Fruit fly (Drosophila melanogaster): ENCODE data around the gene CG15765.

The CG15765 gene

dm6 chrX:5879543-5879943 is 61.2 kb downstream of the CG15765 start, which contains the start of the genes Usp30 and CG16721 (continued):
- no peak for TF ChIP-seq pros (GFP tag; optimal IDR thresholded peaks at IDR 0.05)
- TF ChIP-seq Doc2 (GFP tag; IDR thresholded peaks at IDR 0.05): no peak
- TF ChIP-seq pita (GFP tag; optimal IDR thresholded peaks at IDR 0.05): no peak
- no peak for TF ChIP-seq eve (GFP tag; optimal IDR thresholded peaks at IDR 0.05)
- no peak for TF ChIP-seq Poxn (GFP tag; IDR thresholded peaks at IDR 0.05)
- TF ChIP-seq sim (GFP tag; IDR thresholded peaks at IDR 0.05): no peak
- TF ChIP-seq sug (tag; optimal IDR thresholded peaks at IDR 0.05): peak; percentile 43
- TF ChIP-seq CG17361 (GFP tag; IDR thresholded peaks at IDR 0.05): peak; percentile 52; the same call in 2 of the 3 replicates
- no peak for TF ChIP-seq CG2199 (GFP tag; IDR thresholded peaks at IDR 0.05)
- peak; percentile 50 for TF ChIP-seq bab2 (GFP tag; optimal IDR thresholded peaks at IDR 0.05)
- peak; percentile 87 for TF ChIP-seq CG34224 (GFP tag; IDR thresholded peaks at IDR 0.05; ENCODE audit: partially characterized antibody)
- TF ChIP-seq CG8944 (GFP tag; optimal IDR thresholded peaks at IDR 0.05): peak; percentile 19
- TF ChIP-seq crol (GFP tag; IDR thresholded peaks at IDR 0.05): no peak
- TF ChIP-seq CG13424 (tag; optimal IDR thresholded peaks at IDR 0.05): no peak
- TF ChIP-seq Scr (GFP tag; IDR thresholded peaks at IDR 0.05; ENCODE audit: partially characterized antibody): peak; percentile 72
- TF ChIP-seq dimm (GFP tag; IDR thresholded peaks at IDR 0.05): no peak
- TF ChIP-seq CG34422 (GFP tag; IDR thresholded peaks at IDR 0.05): no peak
- no peak for TF ChIP-seq CG14050 (GFP tag; IDR thresholded peaks at IDR 0.05)
- TF ChIP-seq pb (GFP tag; optimal IDR thresholded peaks at IDR 0.05): peak; percentile 37
- no peak for TF ChIP-seq CG7745 (tag; optimal IDR thresholded peaks at IDR 0.05)
- TF ChIP-seq CG13123 (GFP tag; optimal IDR thresholded peaks at IDR 0.05): peak; percentile 45
- no peak for TF ChIP-seq nau (GFP tag; optimal IDR thresholded peaks at IDR 0.05)
- peak; percentile 58 for TF ChIP-seq shn (GFP tag; optimal IDR thresholded peaks at IDR 0.05)
- TF ChIP-seq ash1 (GFP tag; optimal IDR thresholded peaks at IDR 0.05): no peak
- TF ChIP-seq sens (GFP tag): peak; percentile 88
- TF ChIP-seq seq (GFP tag; IDR thresholded peaks at IDR 0.05): no peak
- TF ChIP-seq exex (tag; optimal IDR thresholded peaks at IDR 0.05): no peak
- no peak for TF ChIP-seq al (GFP tag; IDR thresholded peaks at IDR 0.05)
- TF ChIP-seq CG4404 (GFP tag; IDR thresholded peaks at IDR 0.05): no peak
- no peak for TF ChIP-seq tio (GFP tag; optimal IDR thresholded peaks at IDR 0.05)
- TF ChIP-seq Fer3 (tag; optimal IDR thresholded peaks at IDR 0.05): peak; percentile 28
- no peak for TF ChIP-seq CG8281 (tag; optimal IDR thresholded peaks at IDR 0.05)
- peak; percentile 1 for TF ChIP-seq Camta (GFP tag; optimal IDR thresholded peaks at IDR 0.05)
- TF ChIP-seq CG10565 (GFP tag; optimal IDR thresholded peaks at IDR 0.05): no peak
- peak; percentile 62 for TF ChIP-seq caup (GFP tag; optimal IDR thresholded peaks at IDR 0.05; ENCODE audit: severe bottlenecking)
- TF ChIP-seq maf-S (GFP tag; optimal IDR thresholded peaks at IDR 0.05): no peak
- TF ChIP-seq gt (GFP tag; IDR thresholded peaks at IDR 0.05): no peak
- TF ChIP-seq HLH3B (GFP tag; IDR thresholded peaks at IDR 0.05): no peak
- TF ChIP-seq Side (GFP tag; optimal IDR thresholded peaks at IDR 0.05): peak; percentile 63
- TF ChIP-seq HHEX (GFP tag; optimal IDR thresholded peaks at IDR 0.05): no peak
- TF ChIP-seq CG4328 (GFP tag; optimal IDR thresholded peaks at IDR 0.05): peak; percentile 13
- TF ChIP-seq corto (GFP tag; optimal IDR thresholded peaks at IDR 0.05): no peak
- TF ChIP-seq CG1792 (GFP tag; optimal IDR thresholded peaks at IDR 0.05): peak; percentile 9
- peak; percentile 28 for TF ChIP-seq CG13624 (GFP tag; optimal IDR thresholded peaks at IDR 0.05)
- no peak for TF ChIP-seq CG16779 (GFP tag; IDR thresholded peaks at IDR 0.05)
- TF ChIP-seq CG7372 (GFP tag; IDR thresholded peaks at IDR 0.05): no peak
- no peak for TF ChIP-seq sens-2 (GFP tag; IDR thresholded peaks at IDR 0.05)
- TF ChIP-seq CG6654 (GFP tag; optimal IDR thresholded peaks at IDR 0.05): no peak
- TF ChIP-seq CG10321 (GFP tag; IDR thresholded peaks at IDR 0.05): no peak
- no peak for TF ChIP-seq Ptx1 (GFP tag; IDR thresholded peaks at IDR 0.05)
- TF ChIP-seq gsb-n (tag; optimal IDR thresholded peaks at IDR 0.05): no peak
